Worm (Caenorhabditis elegans) whole organism, L4 larva: Measurements from ENCODE around the gene C36C9.4.

Source experiments
- aha-1 ChIP-seq: fragments of 150-350 bp; peaks from one replicate; lab custom pipeline; 2014; ENCODE audit warnings: missing biosample characterization, missing genetic modification characterization
- arid-1 ChIP-seq: fragments of 200-800 bp; sonication (Bioruptor generic); conservative IDR thresholded peaks from 2 replicates; pipeline ENCODE4 v1.3.6; 2022; ENCODE audit warnings: missing genetic modification reagents, missing genetic modification characterization, missing compliant biosample characterization
- nhr-48 ChIP-seq: sonication (generic microtip); optimal IDR thresholded peaks from 2 replicates; lab custom pipeline; 2016; ENCODE audit warnings: mild to moderate bottlenecking, missing genetic modification characterization, missing compliant biosample characterization

- no peak for TF ChIP-seq nhr-48 (tag; lab: Kevin White, UChicago)
- TF ChIP-seq aha-1 (tag; lab: Kevin White, UChicago) = no peak
- no peak for TF ChIP-seq arid-1 (GFP tag; lab: Robert Waterston, UW)
These were observed 23.6 kb upstream of the C36C9.4 start, which contains the start of gene F07G6.8 for ce11 chrX:1720359-1720758.
